Worm (Caenorhabditis elegans) whole organism, L1 larva: ENCODE measurements around the gene srbc-66.
"Not testable (repeated sequence)": the region's sequence is repeated elsewhere in the genome, so short reads cannot be mapped to it uniquely, and the experiment has no call there.

ENCODE experiments used
- dpl-1 ChIP-seq, 3 experiments: fragments of 150-350 bp in 2 of 3; sonication (generic microtip) in 1 of 3; optimal IDR thresholded peaks; 2 replicates each; lab custom pipeline; 2014 to 2017; ENCODE audit warnings: missing biosample characterization in 3 of 3, missing genetic modification characterization in 3 of 3, missing genetic modification reagents in 3 of 3
- hlh-17 ChIP-seq: fragments of 200-800 bp; sonication (Bioruptor generic); optimal IDR thresholded peaks from 2 replicates; lab custom pipeline; 2018; ENCODE audit warnings: missing genetic modification characterization, mild to moderate bottlenecking, missing compliant biosample characterization, moderate library complexity, borderline replicate concordance
- mab-9 ChIP-seq: fragments of 200-800 bp; sonication (Bioruptor generic); IDR thresholded peaks from 2 replicates; pipeline ENCODE4 v1.3.6; 2022; ENCODE audit warnings: missing genetic modification reagents, missing genetic modification characterization, missing compliant biosample characterization
- nhr-12 ChIP-seq: sonication (generic microtip); optimal IDR thresholded peaks from 2 replicates; lab custom pipeline; 2017; ENCODE audit warnings: missing biosample characterization, missing genetic modification characterization
- sptf-1 ChIP-seq: fragments of 150-350 bp; optimal IDR thresholded peaks from 2 replicates; lab custom pipeline; 2014; ENCODE audit warnings: missing biosample characterization, missing genetic modification characterization
- unc-130 ChIP-seq: fragments of 150-350 bp; optimal IDR thresholded peaks from 2 replicates; lab custom pipeline; 2017; ENCODE audit warnings: missing biosample characterization, missing genetic modification characterization, inconsistent platforms

- TF ChIP-seq hlh-17; mab-9 (GFP tag; lab: Robert Waterston, UW); dpl-1 (GFP tag; optimal IDR thresholded peaks at IDR 0.05; lab: Kevin White, UChicago); nhr-12 (tag; lab: Kevin White, UChicago); sptf-1 (tag; lab: Kevin White, UChicago); unc-130 (tag; lab: Kevin White, UChicago): not testable (repeated sequence)
These were observed 40.2 kb downstream of the srbc-66 start, which contains the start of gene F40C5.2 for ce11 chrV:3570695-3571094.
